Fruit fly (Drosophila melanogaster): ENCODE results near the gene Tgs1.

The Tgs1 gene

dm6 chr3R:18274328-18275098 is 19.2 kb downstream of the Tgs1 start, which contains the start of the genes Vps39 and eIF1A (continued):
- TF ChIP-seq Sry-δ (GFP tag; optimal IDR thresholded peaks at IDR 0.05) (peak; percentile 95), CG12236 (GFP tag; optimal IDR thresholded peaks at IDR 0.05) (no peak), CG10209 (GFP tag; optimal IDR thresholded peaks at IDR 0.05) (no peak), phol (tag; optimal IDR thresholded peaks at IDR 0.05) (peak; percentile 49), seq (GFP tag; IDR thresholded peaks at IDR 0.05) (no peak), B-H2 (GFP tag; optimal IDR thresholded peaks at IDR 0.05) (peak; percentile 10), NC2β (GFP tag; optimal IDR thresholded peaks at IDR 0.05) (peak; percentile 50), Atf3 (GFP tag; optimal IDR thresholded peaks at IDR 0.05) (peak; percentile 20), E2f2 (GFP tag; IDR thresholded peaks at IDR 0.05) (no peak; the same call in 1 of the 2 replicates), ERR (GFP tag; optimal IDR thresholded peaks at IDR 0.05) (no peak), bbx (GFP tag; IDR thresholded peaks at IDR 0.05; ENCODE audit: partially characterized antibody) (peak; percentile 67), CG2202 (tag; optimal IDR thresholded peaks at IDR 0.05) (peak; percentile 17), CrebB (tag; optimal IDR thresholded peaks at IDR 0.05) (no peak), p53 (GFP tag; optimal IDR thresholded peaks at IDR 0.05) (peak; percentile 28), CG16863 (GFP tag; optimal IDR thresholded peaks at IDR 0.05) (no peak), Hr78 (GFP tag; optimal IDR thresholded peaks at IDR 0.05) (no peak), cg (GFP tag; optimal IDR thresholded peaks at IDR 0.05) (no peak), tll (GFP tag; optimal IDR thresholded peaks at IDR 0.05) (no peak), unc-4 (GFP tag; IDR thresholded peaks at IDR 0.05; ENCODE audit: partially characterized antibody) (peak; percentile 91), CG15269 (tag; optimal IDR thresholded peaks at IDR 0.05) (no peak), CG31224 (GFP tag; IDR thresholded peaks at IDR 0.05) (no peak), nerfin-1 (tag; optimal IDR thresholded peaks at IDR 0.05) (no peak), vvl (GFP tag; IDR thresholded peaks at IDR 0.05) (no peak), CG7745 (tag; optimal IDR thresholded peaks at IDR 0.05) (no peak), Six4 (GFP tag; optimal IDR thresholded peaks at IDR 0.05) (no peak), CG43689 (GFP tag; IDR thresholded peaks at IDR 0.05) (no peak), twi (tag; optimal IDR thresholded peaks at IDR 0.05) (no peak), NK7.1 (GFP tag; optimal IDR thresholded peaks at IDR 0.05) (no peak), pb (GFP tag; optimal IDR thresholded peaks at IDR 0.05) (no peak), Meics (GFP tag; optimal IDR thresholded peaks at IDR 0.05) (peak; percentile 38), Hmr (GFP tag; optimal IDR thresholded peaks at IDR 0.05) (no peak), CG7271 (tag; optimal IDR thresholded peaks at IDR 0.05) (no peak), crc (GFP tag; optimal IDR thresholded peaks at IDR 0.05) (no peak), TFAM (GFP tag; optimal IDR thresholded peaks at IDR 0.05) (no peak), CG8388 (GFP tag; optimal IDR thresholded peaks at IDR 0.05) (peak; percentile 24), CG3065 (GFP tag; optimal IDR thresholded peaks at IDR 0.05) (no peak), sd (tag; optimal IDR thresholded peaks at IDR 0.05) (no peak), Neu2 (GFP tag; optimal IDR thresholded peaks at IDR 0.05; ENCODE audit: borderline replicate concordance) (no peak), CG9932 (GFP tag; IDR thresholded peaks at IDR 0.05) (peak; percentile 68), CG7928 (GFP tag; optimal IDR thresholded peaks at IDR 0.05) (no peak), CG14860 (GFP tag; IDR thresholded peaks at IDR 0.05; ENCODE audit: partially characterized antibody) (peak; percentile 87), Hsf (GFP tag; optimal IDR thresholded peaks at IDR 0.05) (no peak), CG10959 (GFP tag; IDR thresholded peaks at IDR 0.05) (no peak), CG2129 (GFP tag; IDR thresholded peaks at IDR 0.05; ENCODE audit: partially characterized antibody) (peak; percentile 86), lola (GFP tag; optimal IDR thresholded peaks at IDR 0.05) (peak in 1 of 3 experiments; percentile 24), CG2199 (GFP tag; IDR thresholded peaks at IDR 0.05) (no peak), ken (GFP tag; IDR thresholded peaks at IDR 0.05) (no peak), amos (GFP tag; IDR thresholded peaks at IDR 0.05; ENCODE audit: partially characterized antibody) (peak; percentile 82), CG9215 (GFP tag; IDR thresholded peaks at IDR 0.05) (peak; percentile 48)
